Fruit fly (Drosophila melanogaster) whole organism, embryonic: ENCODE results near the gene SamDC.

Experiments used
- Ada2b ChIP-seq: fragments of 200-800 bp; sonication (Bioruptor generic); IDR thresholded peaks from 2 replicates; pipeline ENCODE4 v1.3.6; 2022; ENCODE audit warnings: missing biosample characterization, missing genetic modification characterization
- CG10431 ChIP-seq: fragments of 200-800 bp; sonication (Bioruptor generic); optimal IDR thresholded peaks from 3 replicates; lab custom pipeline; 2018; ENCODE audit warnings: missing biosample characterization, mild to moderate bottlenecking, missing genetic modification characterization
- CG12104 ChIP-seq: fragments of 200-800 bp; sonication (Bioruptor generic); optimal IDR thresholded peaks from 3 replicates; lab custom pipeline; 2016; ENCODE audit warnings: missing biosample characterization, missing genetic modification characterization
- CG12155 ChIP-seq: fragments of 200-800 bp; sonication (Bioruptor generic); optimal IDR thresholded peaks from 3 replicates; lab custom pipeline; 2016; ENCODE audit warnings: missing biosample characterization, missing genetic modification characterization
- CG12299 ChIP-seq: fragments of 200-800 bp; sonication (Bioruptor generic); optimal IDR thresholded peaks from 2 replicates; lab custom pipeline; 2018; ENCODE audit warnings: missing biosample characterization, mild to moderate bottlenecking, missing genetic modification characterization
- CG14050 ChIP-seq: fragments of 200-800 bp; sonication (Bioruptor generic); IDR thresholded peaks from 3 replicates; pipeline ENCODE4 v1.3.6; 2022; ENCODE audit warnings: missing biosample characterization, missing genetic modification characterization
- CG15011 ChIP-seq: fragments of 200-800 bp; sonication (Bioruptor generic); optimal IDR thresholded peaks from 3 replicates; lab custom pipeline; 2018; ENCODE audit warnings: missing biosample characterization, mild to moderate bottlenecking, missing genetic modification characterization
- CG1603 ChIP-seq: fragments of 200-800 bp; sonication (Bioruptor generic); optimal IDR thresholded peaks from 2 replicates; lab custom pipeline; 2019; ENCODE audit warnings: missing biosample characterization, mild to moderate bottlenecking, missing genetic modification characterization, moderate library complexity
- CG17328 ChIP-seq: fragments of 200-800 bp; sonication (Bioruptor generic); IDR thresholded peaks from 2 replicates; pipeline ENCODE4 v1.3.6; 2022; ENCODE audit warnings: missing biosample characterization, missing genetic modification characterization
- CG2875 ChIP-seq: fragments of 200-800 bp; sonication (Bioruptor generic); optimal IDR thresholded peaks from 2 replicates; lab custom pipeline; 2017; ENCODE audit warnings: missing biosample characterization, mild to moderate bottlenecking, missing genetic modification characterization, missing genetic modification reagents
- CG30431 ChIP-seq: fragments of 200-800 bp; sonication (Bioruptor generic); optimal IDR thresholded peaks from 2 replicates; lab custom pipeline; 2017; ENCODE audit warnings: missing biosample characterization, missing genetic modification characterization
- CG31388 ChIP-seq: fragments of 200-800 bp; sonication (Bioruptor generic); optimal IDR thresholded peaks from 2 replicates; lab custom pipeline; 2016; ENCODE audit warnings: missing biosample characterization, missing genetic modification characterization
- CG3163 ChIP-seq: fragments of 200-800 bp; sonication (Bioruptor generic); optimal IDR thresholded peaks from 3 replicates; lab custom pipeline; 2016; ENCODE audit warnings: missing biosample characterization, missing genetic modification characterization
- CG32772 ChIP-seq: fragments of 200-800 bp; sonication (Bioruptor generic); IDR thresholded peaks from 2 replicates; pipeline ENCODE4 v1.3.6; 2022; ENCODE audit warnings: missing biosample characterization, missing genetic modification characterization
- CG3847 ChIP-seq: fragments of 200-800 bp; sonication (Bioruptor generic); IDR thresholded peaks from 2 replicates; pipeline ENCODE4 v1.3.6; 2022; ENCODE audit warnings: missing biosample characterization, missing genetic modification characterization
- CG42726 ChIP-seq: fragments of 200-800 bp; sonication (Bioruptor generic); IDR thresholded peaks from 2 replicates; pipeline ENCODE4 v1.3.6; 2022; ENCODE audit warnings: missing biosample characterization, missing genetic modification characterization; ENCODE audit not compliant: partially characterized antibody
- CG4424 ChIP-seq: fragments of 200-800 bp; sonication (Bioruptor generic); optimal IDR thresholded peaks from 3 replicates; lab custom pipeline; 2016; ENCODE audit warnings: missing biosample characterization, missing genetic modification characterization
- CG4854 ChIP-seq: fragments of 200-800 bp; sonication (Bioruptor generic); optimal IDR thresholded peaks from 2 replicates; lab custom pipeline; 2016; ENCODE audit warnings: missing biosample characterization, missing genetic modification characterization, inconsistent platforms
- CG5953 ChIP-seq: fragments of 200-800 bp; sonication (Bioruptor generic); IDR thresholded peaks from 2 replicates; pipeline ENCODE4 v1.3.6; 2022; ENCODE audit warnings: missing biosample characterization, missing genetic modification characterization
- CG7839 ChIP-seq: fragments of 200-800 bp; sonication (Bioruptor generic); optimal IDR thresholded peaks from 3 replicates; lab custom pipeline; 2018; ENCODE audit warnings: missing biosample characterization, mild to moderate bottlenecking, missing genetic modification characterization, moderate library complexity
- CG8281 ChIP-seq: fragments of 200-800 bp; sonication (Bioruptor generic); optimal IDR thresholded peaks from 2 replicates; lab custom pipeline; 2018; ENCODE audit warnings: missing biosample characterization, mild to moderate bottlenecking, missing genetic modification characterization, moderate library complexity
- CG8290 ChIP-seq, 3 experiments: fragments of 200-800 bp; sonication (Bioruptor generic); optimal IDR thresholded peaks; 2 replicates each; lab custom pipeline; 2016 to 2019; ENCODE audit warnings: missing biosample characterization in 3 of 3, missing genetic modification characterization in 3 of 3, mild to moderate bottlenecking in 2 of 3, moderate library complexity in 1 of 3
- CG8944 ChIP-seq: fragments of 200-800 bp; sonication (Bioruptor generic); optimal IDR thresholded peaks from 3 replicates; lab custom pipeline; 2016; ENCODE audit warnings: missing biosample characterization, missing genetic modification characterization
- CG9609 ChIP-seq: fragments of 200-800 bp; sonication (Bioruptor generic); optimal IDR thresholded peaks from 3 replicates; lab custom pipeline; 2016; ENCODE audit warnings: missing biosample characterization, missing genetic modification characterization
- CG9932 ChIP-seq: fragments of 200-800 bp; sonication (Bioruptor generic); IDR thresholded peaks from 2 replicates; pipeline ENCODE4 v1.3.6; 2022; ENCODE audit warnings: missing biosample characterization, missing genetic modification characterization
- E2f2 ChIP-seq: fragments of 200-800 bp; sonication (Bioruptor generic); IDR thresholded peaks from 2 replicates; pipeline ENCODE4 v1.3.6; 2022; ENCODE audit warnings: missing biosample characterization, missing genetic modification characterization
- HmgZ ChIP-seq: fragments of 200-800 bp; sonication (Bioruptor generic); optimal IDR thresholded peaks from 2 replicates; lab custom pipeline; 2018; ENCODE audit warnings: missing biosample characterization, mild to moderate bottlenecking, missing genetic modification characterization
- Hr51 ChIP-seq, 2 experiments: fragments of 200-800 bp; sonication (Bioruptor generic); optimal IDR thresholded peaks; 2 replicates in 1 of 2; 3 replicates in 1 of 2; lab custom pipeline; 2016 to 2018; ENCODE audit warnings: missing biosample characterization in 2 of 2, missing genetic modification characterization in 2 of 2, mild to moderate bottlenecking in 1 of 2, moderate library complexity in 1 of 2
- NC2β ChIP-seq: fragments of 200-800 bp; sonication (Bioruptor generic); optimal IDR thresholded peaks from 2 replicates; lab custom pipeline; 2016; ENCODE audit warnings: missing biosample characterization, missing genetic modification characterization
- NK7.1 ChIP-seq: fragments of 200-800 bp; sonication (Bioruptor generic); optimal IDR thresholded peaks from 3 replicates; lab custom pipeline; 2016; ENCODE audit warnings: missing biosample characterization, missing genetic modification characterization
- Stat92E ChIP-seq, 3 experiments: fragments of >200 bp in 2 of 3; fragments of 200-800 bp in 1 of 3; sonication (Bioruptor generic) in 1 of 3; optimal IDR thresholded peaks; 2 replicates each; lab custom pipeline; 2017 to 2019; ENCODE audit warnings: missing biosample characterization in 3 of 3, missing genetic modification characterization in 3 of 3, mild to moderate bottlenecking in 1 of 3, moderate library complexity in 1 of 3
- ab ChIP-seq: fragments of 200-800 bp; sonication (Bioruptor generic); optimal IDR thresholded peaks from 2 replicates; lab custom pipeline; 2016; ENCODE audit warnings: missing biosample characterization, missing genetic modification characterization
- ash1 ChIP-seq: fragments of 200-800 bp; sonication (Bioruptor generic); optimal IDR thresholded peaks from 2 replicates; lab custom pipeline; 2018; ENCODE audit warnings: missing biosample characterization, mild to moderate bottlenecking, missing genetic modification characterization
- ato ChIP-seq: fragments of 200-800 bp; sonication (Bioruptor generic); IDR thresholded peaks from 2 replicates; pipeline ENCODE4 v1.3.6; 2022; ENCODE audit warnings: missing biosample characterization, missing genetic modification characterization; ENCODE audit not compliant: partially characterized antibody
- chn ChIP-seq: fragments of 200-800 bp; sonication (Bioruptor generic); optimal IDR thresholded peaks from 2 replicates; lab custom pipeline; 2016; ENCODE audit warnings: missing biosample characterization, missing genetic modification characterization
- disco-r ChIP-seq: fragments of 200-800 bp; sonication (Bioruptor generic); optimal IDR thresholded peaks from 2 replicates; lab custom pipeline; 2016; ENCODE audit warnings: missing biosample characterization, missing genetic modification characterization
- fd96Cb ChIP-seq: fragments of 200-800 bp; sonication (Bioruptor generic); optimal IDR thresholded peaks from 2 replicates; lab custom pipeline; 2018; ENCODE audit warnings: missing biosample characterization, mild to moderate bottlenecking, missing genetic modification characterization, moderate library complexity
- kni ChIP-seq: fragments of 200-800 bp; sonication (Bioruptor generic); optimal IDR thresholded peaks from 3 replicates; lab custom pipeline; 2017; ENCODE audit warnings: mild to moderate bottlenecking, missing biosample characterization, missing genetic modification reagents, missing genetic modification characterization
- nau ChIP-seq: fragments of 200-800 bp; sonication (Bioruptor generic); optimal IDR thresholded peaks from 3 replicates; lab custom pipeline; 2017; ENCODE audit warnings: missing biosample characterization, mild to moderate bottlenecking, missing genetic modification characterization, missing genetic modification reagents
- nmo ChIP-seq: fragments of 200-800 bp; sonication (Bioruptor generic); optimal IDR thresholded peaks from 2 replicates; lab custom pipeline; 2018; ENCODE audit warnings: missing biosample characterization, mild to moderate bottlenecking, missing genetic modification characterization, moderate library complexity
- nom ChIP-seq: fragments of 200-800 bp; sonication (Bioruptor generic); optimal IDR thresholded peaks from 2 replicates; lab custom pipeline; 2017; ENCODE audit warnings: missing biosample characterization, missing genetic modification characterization, mild to moderate bottlenecking, moderate library complexity, missing genetic modification reagents
- oc ChIP-seq: fragments of 200-800 bp; sonication (Bioruptor generic); optimal IDR thresholded peaks from 2 replicates; lab custom pipeline; 2018; ENCODE audit warnings: missing biosample characterization, mild to moderate bottlenecking, missing genetic modification characterization, moderate library complexity
- odd ChIP-seq: fragments of 200-800 bp; sonication (Bioruptor generic); optimal IDR thresholded peaks from 2 replicates; lab custom pipeline; 2017; ENCODE audit warnings: missing biosample characterization, mild to moderate bottlenecking, missing genetic modification characterization
- run ChIP-seq: fragments of 200-800 bp; sonication (Bioruptor generic); optimal IDR thresholded peaks from 3 replicates; lab custom pipeline; 2018; ENCODE audit warnings: missing biosample characterization, mild to moderate bottlenecking, missing genetic modification characterization
- slp2 ChIP-seq: fragments of 200-800 bp; sonication (Bioruptor generic); optimal IDR thresholded peaks from 2 replicates; lab custom pipeline; 2016; ENCODE audit warnings: missing biosample characterization, missing genetic modification characterization
- sob ChIP-seq: fragments of 200-800 bp; sonication (Bioruptor generic); IDR thresholded peaks from 2 replicates; pipeline ENCODE4 v1.3.6; 2022; ENCODE audit warnings: missing biosample characterization, missing genetic modification characterization
- tin ChIP-seq: fragments of 200-800 bp; sonication (Bioruptor generic); optimal IDR thresholded peaks from 3 replicates; lab custom pipeline; 2016; ENCODE audit warnings: missing biosample characterization, missing genetic modification characterization
- tll ChIP-seq, 2 experiments: fragments of 200-800 bp in 1 of 2; fragments of >200 bp in 1 of 2; sonication (Bioruptor generic) in 1 of 2; optimal IDR thresholded peaks; 2 replicates each; lab custom pipeline; 2017 to 2019; ENCODE audit warnings: missing biosample characterization in 2 of 2, missing genetic modification characterization in 2 of 2, mild to moderate bottlenecking in 1 of 2, moderate library complexity in 1 of 2
- z ChIP-seq: fragments of 200-800 bp; sonication (Bioruptor generic); IDR thresholded peaks from 3 replicates; pipeline ENCODE4 v1.3.6; 2022; ENCODE audit warnings: missing biosample characterization, missing genetic modification characterization

SamDC gene

dm6 chr2L:10292066-10292560, 47.1 kb upstream of the SamDC start, which contains the start of gene Ufd4 (continued):
- TF ChIP-seq CG8290 (GFP tag; optimal IDR thresholded peaks at IDR 0.05; lab: Kevin White, UChicago) (peak; percentile 33), CG8290 (tag; optimal IDR thresholded peaks at IDR 0.05; lab: Kevin White, UChicago) (no peak), CG3163 (GFP tag; lab: Kevin White, UChicago) (peak; percentile 34), CG3847 (GFP tag; lab: Robert Waterston, UW) (no peak), CG8944 (GFP tag; lab: Kevin White, UChicago) (peak; percentile 3), CG9609 (GFP tag; lab: Kevin White, UChicago) (peak; percentile 16), CG42726 (no peak), z (GFP tag; lab: Robert Waterston, UW) (no peak), CG12155 (GFP tag; lab: Kevin White, UChicago) (peak; percentile 57), CG2875 (no peak), run (tag; lab: Kevin White, UChicago) (peak; percentile 1), Stat92E (GFP tag; optimal IDR thresholded peaks at IDR 0.05; lab: Kevin White, UChicago) (peak in 1 of 3 experiments; percentile 69), CG15011 (GFP tag; lab: Kevin White, UChicago) (no peak), CG7839 (tag; lab: Kevin White, UChicago) (no peak), slp2 (GFP tag; lab: Kevin White, UChicago) (peak; percentile 45), CG9932 (no peak), HmgZ (tag; lab: Kevin White, UChicago) (peak; percentile 64), nom (GFP tag; lab: Kevin White, UChicago) (no peak), E2f2 (GFP tag; lab: Robert Waterston, UW) (peak; percentile 33; the same call in 1 of the 2 replicates), CG5953 (GFP tag; lab: Robert Waterston, UW) (no peak), CG12104 (GFP tag; lab: Kevin White, UChicago) (peak; percentile 61), sob (GFP tag; lab: Robert Waterston, UW) (peak; percentile 36; the same call in 1 of the 2 replicates), CG4424 (GFP tag; lab: Kevin White, UChicago) (peak; percentile 74), kni (no peak), CG30431 (no peak), CG31388 (peak; percentile 11), ab (GFP tag; lab: Kevin White, UChicago) (no peak), CG17328 (GFP tag; lab: Robert Waterston, UW) (peak; percentile 58), tll (GFP tag; optimal IDR thresholded peaks at IDR 0.05; lab: Kevin White, UChicago) (no peak), chn (GFP tag; lab: Kevin White, UChicago) (peak; percentile 72), odd (GFP tag; lab: Kevin White, UChicago) (no peak), disco-r (GFP tag; lab: Kevin White, UChicago) (no peak), NC2β (GFP tag; lab: Kevin White, UChicago) (peak; percentile 66), CG10431 (no peak), nau (GFP tag; lab: Kevin White, UChicago) (no peak), nmo (GFP tag; lab: Kevin White, UChicago) (peak; percentile 75), CG12299 (tag; lab: Kevin White, UChicago) (no peak), oc (tag; lab: Kevin White, UChicago) (no peak), CG32772 (no peak), Hr51 (GFP tag; optimal IDR thresholded peaks at IDR 0.05; lab: Kevin White, UChicago) (peak in 1 of 2 experiments; percentile 56), CG8281 (no peak), NK7.1 (GFP tag; lab: Kevin White, UChicago) (peak; percentile 16), ash1 (no peak), Ada2b (GFP tag; lab: Robert Waterston, UW) (peak; percentile 65), CG14050 (GFP tag; lab: Robert Waterston, UW) (no peak; the same call in 1 of the 3 replicates), CG4854 (GFP tag; lab: Kevin White, UChicago) (peak; percentile 35), fd96Cb (tag; lab: Kevin White, UChicago) (peak; percentile 56), ato (no peak; the same call in 1 of the 2 replicates), tin (GFP tag; lab: Kevin White, UChicago) (peak; percentile 68), CG1603 (tag; lab: Kevin White, UChicago) (no peak)
